Worm (Caenorhabditis elegans): ENCODE measurements around the gene srg-58.

- TF ChIP-seq ama-1 (optimal IDR thresholded peaks at IDR 0.05), result no peak
- TF ChIP-seq hmbx-1 (tag; optimal IDR thresholded peaks at IDR 0.05), result no peak
- TF ChIP-seq aly-1 (tag; optimal IDR thresholded peaks at IDR 0.05), result no peak
- no peak for TF ChIP-seq ceh-36 (tag; optimal IDR thresholded peaks at IDR 0.05)
- TF ChIP-seq tbx-37 (GFP tag; conservative IDR thresholded peaks at IDR 0.05), result no peak
- TF ChIP-seq hmg-4 (GFP tag; optimal IDR thresholded peaks at IDR 0.05), result no peak
- TF ChIP-seq tra-4 (tag; optimal IDR thresholded peaks at IDR 0.05), result no peak
- no peak for TF ChIP-seq ceh-13 (GFP tag; optimal IDR thresholded peaks at IDR 0.05)
- no peak for TF ChIP-seq F13C5.2 (tag; optimal IDR thresholded peaks at IDR 0.05)
- TF ChIP-seq pes-1 (GFP tag; IDR thresholded peaks at IDR 0.05), result no peak
- TF ChIP-seq tbx-11 (GFP tag; IDR thresholded peaks at IDR 0.05), result no peak
- no peak for TF ChIP-seq B0310.2 (tag; optimal IDR thresholded peaks at IDR 0.05)
- no peak for TF ChIP-seq ets-7 (tag; optimal IDR thresholded peaks at IDR 0.05)
These were observed 34.1 kb downstream of the srg-58 start, which contains the start of gene srg-59 for ce11 chrV:2725225-2725624.

Data from whole organism, early embryonic.